Fruit fly (Drosophila melanogaster) whole organism, embryonic: ENCODE results near the gene CG6739.
A peak's percentile ranks its signal among the peaks of the same experiment; 100 is the strongest.

ENCODE experiments used
- ATbp ChIP-seq: fragments of 200-800 bp; sonication (Bioruptor generic); optimal IDR thresholded peaks from 2 replicates; lab custom pipeline; 2017; ENCODE audit warnings: missing biosample characterization, mild to moderate bottlenecking, missing genetic modification characterization, missing genetic modification reagents
- Awh ChIP-seq: fragments of 200-800 bp; sonication (Bioruptor generic); IDR thresholded peaks from 2 replicates; pipeline ENCODE4, ENCODE4 v1.3.6; 2022; ENCODE audit warnings: missing biosample characterization, missing genetic modification characterization
- B-H1 ChIP-seq: fragments of 200-800 bp; sonication (Bioruptor generic); IDR thresholded peaks from 3 replicates; pipeline ENCODE4 v1.3.6; 2022; ENCODE audit warnings: missing biosample characterization, missing genetic modification characterization
- BEAF-32 ChIP-seq: fragments of 200-800 bp; sonication (Bioruptor generic); optimal IDR thresholded peaks from 3 replicates; lab custom pipeline; 2017; ENCODE audit warnings: missing biosample characterization, missing genetic modification characterization, mild to moderate bottlenecking, moderate library complexity, missing genetic modification reagents
- Blimp-1 ChIP-seq: fragments of 200-800 bp; sonication (Bioruptor generic); optimal IDR thresholded peaks from 3 replicates; lab custom pipeline; 2018; ENCODE audit warnings: missing biosample characterization, missing genetic modification characterization, mild to moderate bottlenecking, moderate library complexity, missing genetic modification reagents
- CG11247 ChIP-seq: fragments of 200-800 bp; sonication (Bioruptor generic); IDR thresholded peaks from 2 replicates; pipeline ENCODE4 v1.3.6; 2022; ENCODE audit warnings: missing biosample characterization, missing genetic modification characterization
- CG1647 ChIP-seq: fragments of 200-800 bp; sonication (Bioruptor generic); optimal IDR thresholded peaks from 3 replicates; lab custom pipeline; 2016; ENCODE audit warnings: missing biosample characterization, missing genetic modification characterization
- CG16815 ChIP-seq: fragments of 200-800 bp; sonication (Bioruptor generic); optimal IDR thresholded peaks from 3 replicates; lab custom pipeline; 2017; ENCODE audit warnings: missing biosample characterization, mild to moderate bottlenecking, missing genetic modification characterization
- CG17359 ChIP-seq: fragments of 200-800 bp; sonication (Bioruptor generic); optimal IDR thresholded peaks from 3 replicates; lab custom pipeline; 2018; ENCODE audit warnings: missing biosample characterization, mild to moderate bottlenecking, missing genetic modification characterization, moderate library complexity
- CG2202 ChIP-seq: fragments of 200-800 bp; sonication (Bioruptor generic); optimal IDR thresholded peaks from 2 replicates; lab custom pipeline; 2018; ENCODE audit warnings: missing biosample characterization, mild to moderate bottlenecking, missing genetic modification characterization
- CG30020 ChIP-seq: fragments of 200-800 bp; optimal IDR thresholded peaks from 2 replicates; lab custom pipeline; 2019; ENCODE audit warnings: missing biosample characterization, mild to moderate bottlenecking, missing genetic modification characterization, moderate library complexity
- CG3065 ChIP-seq: fragments of 200-800 bp; sonication (Bioruptor generic); optimal IDR thresholded peaks from 2 replicates; lab custom pipeline; 2016; ENCODE audit warnings: missing biosample characterization, missing genetic modification characterization
- CG31441 ChIP-seq: fragments of 200-800 bp; sonication (Bioruptor generic); IDR thresholded peaks from 2 replicates; pipeline ENCODE4 v1.3.6; 2022; ENCODE audit warnings: missing biosample characterization, missing genetic modification characterization
- CG32767 ChIP-seq: fragments of 200-800 bp; sonication (Bioruptor generic); IDR thresholded peaks from 2 replicates; pipeline ENCODE4 v1.3.6; 2022; ENCODE audit warnings: missing biosample characterization, missing genetic modification characterization
- CG43689 ChIP-seq: fragments of 200-800 bp; sonication (Bioruptor generic); IDR thresholded peaks from 2 replicates; pipeline ENCODE4 v1.3.6; 2022; ENCODE audit warnings: missing biosample characterization, missing genetic modification characterization
- CG4707 ChIP-seq: fragments of 200-800 bp; sonication (Bioruptor generic); optimal IDR thresholded peaks from 2 replicates; lab custom pipeline; 2018; ENCODE audit warnings: missing biosample characterization, mild to moderate bottlenecking, missing genetic modification characterization, moderate library complexity
- CG5245 ChIP-seq: fragments of 200-800 bp; sonication (Bioruptor generic); optimal IDR thresholded peaks from 3 replicates; lab custom pipeline; 2016; ENCODE audit warnings: missing biosample characterization, missing genetic modification characterization
- CG5953 ChIP-seq: fragments of 200-800 bp; sonication (Bioruptor generic); IDR thresholded peaks from 2 replicates; pipeline ENCODE4 v1.3.6; 2022; ENCODE audit warnings: missing biosample characterization, missing genetic modification characterization
- CG6272 ChIP-seq: fragments of 200-800 bp; sonication (Bioruptor generic); IDR thresholded peaks from 2 replicates; pipeline ENCODE4 v1.3.6; 2022; ENCODE audit warnings: missing biosample characterization, missing genetic modification characterization
- CG6689 ChIP-seq: fragments of 200-800 bp; sonication (Bioruptor generic); IDR thresholded peaks from 2 replicates; pipeline ENCODE4 v1.3.6; 2022; ENCODE audit warnings: missing biosample characterization, missing genetic modification characterization
- CG7271 ChIP-seq: fragments of 200-800 bp; sonication (Bioruptor generic); optimal IDR thresholded peaks from 2 replicates; lab custom pipeline; 2018; ENCODE audit warnings: missing biosample characterization, mild to moderate bottlenecking, missing genetic modification characterization, moderate library complexity
- CG7556 ChIP-seq: fragments of 200-800 bp; sonication (Bioruptor generic); optimal IDR thresholded peaks from 2 replicates; lab custom pipeline; 2017; ENCODE audit warnings: missing biosample characterization, mild to moderate bottlenecking, missing genetic modification characterization
- CG9727 ChIP-seq: fragments of 200-800 bp; sonication (Bioruptor generic); optimal IDR thresholded peaks from 3 replicates; lab custom pipeline; 2017; ENCODE audit warnings: missing biosample characterization, mild to moderate bottlenecking, missing genetic modification characterization
- CG9817 ChIP-seq: fragments of 200-800 bp; sonication (Bioruptor generic); optimal IDR thresholded peaks from 2 replicates; lab custom pipeline; 2018; ENCODE audit warnings: missing biosample characterization, mild to moderate bottlenecking, missing genetic modification characterization, moderate library complexity
- Dfd ChIP-seq, 2 experiments: fragments of >200 bp; optimal IDR thresholded peaks; 2 replicates each; lab custom pipeline; 2017; ENCODE audit warnings: missing biosample characterization in 2 of 2, missing genetic modification characterization in 2 of 2
- Eip74EF ChIP-seq, 2 experiments: fragments of 200-800 bp in 1 of 2; fragments of >200 bp in 1 of 2; sonication (Bioruptor generic) in 1 of 2; optimal IDR thresholded peaks; 2 replicates each; lab custom pipeline; 2017 to 2019; ENCODE audit warnings: missing biosample characterization in 2 of 2, missing genetic modification characterization in 2 of 2, mild to moderate bottlenecking in 1 of 2, moderate library complexity in 1 of 2
- Gug ChIP-seq: fragments of 200-800 bp; sonication (Bioruptor generic); IDR thresholded peaks from 4 replicates; pipeline ENCODE4 v1.3.6; 2022; ENCODE audit warnings: missing biosample characterization, missing genetic modification characterization
- MTF-1 ChIP-seq: fragments of 200-800 bp; sonication (Bioruptor generic); optimal IDR thresholded peaks from 2 replicates; lab custom pipeline; 2018; ENCODE audit warnings: missing biosample characterization, mild to moderate bottlenecking, missing genetic modification characterization, borderline replicate concordance
- Mes4 ChIP-seq: fragments of 200-800 bp; sonication (Bioruptor generic); optimal IDR thresholded peaks from 2 replicates; lab custom pipeline; 2016; ENCODE audit warnings: missing biosample characterization, missing genetic modification characterization
- Ptx1 ChIP-seq: fragments of 200-800 bp; sonication (Bioruptor generic); IDR thresholded peaks from 2 replicates; pipeline ENCODE4 v1.3.6; 2022; ENCODE audit warnings: missing biosample characterization, missing genetic modification characterization
- Side ChIP-seq: fragments of 200-800 bp; sonication (Bioruptor generic); optimal IDR thresholded peaks from 2 replicates; lab custom pipeline; 2016; ENCODE audit warnings: missing biosample characterization, missing genetic modification characterization
- Spps ChIP-seq: fragments of 200-800 bp; sonication (Bioruptor generic); optimal IDR thresholded peaks from 2 replicates; lab custom pipeline; 2018; ENCODE audit warnings: missing biosample characterization, mild to moderate bottlenecking, missing genetic modification characterization
- Trl ChIP-seq, 3 experiments: fragments of >200 bp in 2 of 3; fragments of 200-800 bp in 1 of 3; sonication (Bioruptor generic) in 1 of 3; optimal IDR thresholded peaks; 2 replicates in 1 of 3; 3 replicates in 2 of 3; lab custom pipeline; 2016 to 2017; ENCODE audit warnings: missing biosample characterization in 1 of 3, missing genetic modification characterization in 1 of 3
- aop ChIP-seq: fragments of 200-800 bp; sonication (Bioruptor generic); IDR thresholded peaks from 2 replicates; pipeline ENCODE4 v1.3.6; 2022; ENCODE audit warnings: missing biosample characterization, missing genetic modification characterization
- caup ChIP-seq: fragments of 200-800 bp; sonication (Bioruptor generic); optimal IDR thresholded peaks from 3 replicates; lab custom pipeline; 2017; ENCODE audit warnings: missing biosample characterization, mild to moderate bottlenecking, missing genetic modification characterization, moderate library complexity; ENCODE audit not compliant: severe bottlenecking
- dimm ChIP-seq: fragments of 200-800 bp; sonication (Bioruptor generic); IDR thresholded peaks from 2 replicates; pipeline ENCODE4 v1.3.6; 2022; ENCODE audit warnings: missing biosample characterization, missing genetic modification characterization
- eve ChIP-seq, 2 experiments: fragments of >200 bp; optimal IDR thresholded peaks; 2 replicates each; lab custom pipeline; 2017; ENCODE audit warnings: missing biosample characterization in 2 of 2, missing genetic modification characterization in 2 of 2
- gro ChIP-seq: fragments of 200-800 bp; sonication (Bioruptor generic); optimal IDR thresholded peaks from 2 replicates; lab custom pipeline; 2016; ENCODE audit warnings: missing biosample characterization, missing genetic modification characterization
- gsb-n ChIP-seq: fragments of 200-800 bp; sonication (Bioruptor generic); optimal IDR thresholded peaks from 3 replicates; lab custom pipeline; 2018; ENCODE audit warnings: missing biosample characterization, mild to moderate bottlenecking, missing genetic modification characterization
- insv ChIP-seq, 2 experiments: fragments of 200-800 bp; sonication (Bioruptor generic); optimal IDR thresholded peaks; 3 replicates each; lab custom pipeline; 2016 to 2018; ENCODE audit warnings: missing biosample characterization in 2 of 2, missing genetic modification characterization in 2 of 2
- mirr ChIP-seq: fragments of 200-800 bp; sonication (Bioruptor generic); optimal IDR thresholded peaks from 3 replicates; lab custom pipeline; 2018; ENCODE audit warnings: missing biosample characterization, mild to moderate bottlenecking, missing genetic modification characterization
- nau ChIP-seq: fragments of 200-800 bp; sonication (Bioruptor generic); optimal IDR thresholded peaks from 3 replicates; lab custom pipeline; 2017; ENCODE audit warnings: missing biosample characterization, mild to moderate bottlenecking, missing genetic modification characterization, missing genetic modification reagents
- onecut ChIP-seq: fragments of 200-800 bp; sonication (Bioruptor generic); IDR thresholded peaks from 2 replicates; pipeline ENCODE4 v1.3.6; 2022; ENCODE audit warnings: missing biosample characterization, missing genetic modification characterization
- scrt ChIP-seq: fragments of 200-800 bp; sonication (Bioruptor generic); optimal IDR thresholded peaks from 2 replicates; lab custom pipeline; 2018; ENCODE audit warnings: missing biosample characterization, mild to moderate bottlenecking, missing genetic modification characterization, moderate library complexity
- sisA ChIP-seq: fragments of 200-800 bp; sonication (Bioruptor generic); IDR thresholded peaks from 2 replicates; pipeline ENCODE4 v1.3.6; 2022; ENCODE audit warnings: missing biosample characterization, missing genetic modification characterization
- wdn ChIP-seq: fragments of 200-800 bp; sonication (Bioruptor generic); IDR thresholded peaks from 2 replicates; pipeline ENCODE4 v1.3.6; 2022; ENCODE audit warnings: missing biosample characterization, missing genetic modification characterization
- wor ChIP-seq: fragments of 200-800 bp; sonication (Bioruptor generic); IDR thresholded peaks from 2 replicates; pipeline ENCODE4 v1.3.6; 2022; ENCODE audit warnings: missing biosample characterization, missing genetic modification characterization
- z ChIP-seq: fragments of 200-800 bp; sonication (Bioruptor generic); IDR thresholded peaks from 3 replicates; pipeline ENCODE4 v1.3.6; 2022; ENCODE audit warnings: missing biosample characterization, missing genetic modification characterization
- zen2 ChIP-seq: fragments of 200-800 bp; sonication (Bioruptor generic); IDR thresholded peaks from 3 replicates; pipeline ENCODE4 v1.3.6; 2022; ENCODE audit warnings: missing biosample characterization, missing genetic modification characterization; ENCODE audit not compliant: partially characterized antibody
- zfh2 ChIP-seq: fragments of 200-800 bp; sonication (Bioruptor generic); optimal IDR thresholded peaks from 2 replicates; lab custom pipeline; 2016; ENCODE audit warnings: missing biosample characterization, missing genetic modification characterization

Gene CG6739

DNA sequence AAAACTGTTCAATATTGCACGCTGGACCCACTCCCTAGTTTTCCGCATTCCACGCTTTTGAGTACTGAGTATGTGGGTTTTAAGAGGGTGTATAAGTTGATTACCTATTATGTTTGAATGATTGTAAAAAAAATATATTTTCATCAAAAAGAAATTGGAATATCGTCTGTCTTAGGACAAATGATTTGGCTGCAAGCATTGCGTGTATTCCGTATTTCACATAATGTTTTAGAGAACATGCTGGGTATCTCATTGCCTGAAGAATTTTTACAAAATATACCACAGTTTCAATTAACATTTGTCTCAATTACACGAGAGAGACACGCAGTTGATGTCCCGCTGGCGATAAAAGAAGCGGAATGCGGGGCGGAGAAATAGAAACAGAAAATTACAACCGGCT is 24.6 kb downstream of the CG6739 start (continued):
- TF ChIP-seq Gug (0 out of 4 replicates have a peak, but pooled peaks have one; percentile 25), ATbp (GFP tag; lab: Kevin White, UChicago) (peak; percentile 39), CG11247 (GFP tag; lab: Robert Waterston, UW) (peak; percentile 47; the same call in 1 of the 2 replicates), CG32767 (no peak), CG16815 (peak; percentile 39), Side (GFP tag; lab: Kevin White, UChicago) (peak; percentile 18), CG7271 (tag; lab: Kevin White, UChicago) (peak; percentile 38), CG9727 (GFP tag; lab: Kevin White, UChicago) (peak; percentile 84), zen2 (GFP tag; lab: Robert Waterston, UW) (no peak), mirr (GFP tag; lab: Kevin White, UChicago) (no peak), CG6272 (peak; percentile 22; the same call in 1 of the 2 replicates), Dfd (GFP tag; optimal IDR thresholded peaks at IDR 0.05; lab: Kevin White, UChicago) (no peak), dimm (GFP tag; lab: Robert Waterston, UW) (no peak), Ptx1 (GFP tag; lab: Robert Waterston, UW) (peak; percentile 22; the same call in 1 of the 2 replicates), CG4707 (no peak), gro (no peak), Eip74EF (GFP tag; optimal IDR thresholded peaks at IDR 0.05; lab: Kevin White, UChicago) (peak in 1 of 2 experiments; percentile 44), CG7556 (GFP tag; lab: Kevin White, UChicago) (peak; percentile 28), B-H1 (GFP tag; lab: Robert Waterston, UW) (no peak), CG5953 (GFP tag; lab: Robert Waterston, UW) (no peak), Blimp-1 (GFP tag; lab: Kevin White, UChicago) (peak; percentile 44), wdn (GFP tag; lab: Robert Waterston, UW) (no peak), CG2202 (tag; lab: Kevin White, UChicago) (peak; percentile 68), gsb-n (tag; lab: Kevin White, UChicago) (peak; percentile 34), Mes4 (peak; percentile 50), z (GFP tag; lab: Robert Waterston, UW) (no peak), CG43689 (GFP tag; lab: Robert Waterston, UW) (no peak), zfh2 (GFP tag; lab: Kevin White, UChicago) (no peak), scrt (GFP tag; lab: Kevin White, UChicago) (no peak), Spps (tag; lab: Kevin White, UChicago) (peak; percentile 55), CG3065 (GFP tag; lab: Kevin White, UChicago) (no peak), onecut (GFP tag; lab: Robert Waterston, UW) (no peak), aop (GFP tag; lab: Robert Waterston, UW) (no peak)

- TF ChIP-seq Awh (GFP tag; lab: Robert Waterston, UW) (peak; percentile 59; the same call in 1 of the 2 replicates), Mes4 (peak; percentile 21), insv (GFP tag; optimal IDR thresholded peaks at IDR 0.05; lab: Kevin White, UChicago) (no peak), CG5245 (GFP tag; lab: Kevin White, UChicago) (peak; percentile 28), BEAF-32 (GFP tag; lab: Kevin White, UChicago) (no peak), MTF-1 (GFP tag; lab: Kevin White, UChicago) (peak; percentile 4), gsb-n (tag; lab: Kevin White, UChicago) (peak; percentile 42), sisA (peak; percentile 40; the same call in 1 of the 2 replicates), eve (GFP tag; optimal IDR thresholded peaks at IDR 0.05; lab: Kevin White, UChicago) (peak; percentile 14 to 62), CG31441 (peak; percentile 70), Trl (optimal IDR thresholded peaks at IDR 0.05; lab: Kevin White, UChicago) (no peak), Trl (GFP tag; optimal IDR thresholded peaks at IDR 0.05; lab: Kevin White, UChicago) (peak; percentile 41), nau (peak; percentile 25), wor (GFP tag; lab: Robert Waterston, UW) (peak; percentile 33; the same call in 1 of the 2 replicates), CG9817 (no peak), CG17359 (tag; lab: Kevin White, UChicago) (peak; percentile 66), caup (GFP tag; lab: Kevin White, UChicago) (no peak), CG30020 (no peak), CG1647 (GFP tag; lab: Kevin White, UChicago) (no peak), CG6689 (peak; percentile 70)
These were observed 27.0 kb downstream of the CG6739 start for dm6 chr2L:7635156-7635555.
